Worm (Caenorhabditis elegans): Measurements from ENCODE around the gene F46C5.4.

F46C5.4 gene

DNA sequence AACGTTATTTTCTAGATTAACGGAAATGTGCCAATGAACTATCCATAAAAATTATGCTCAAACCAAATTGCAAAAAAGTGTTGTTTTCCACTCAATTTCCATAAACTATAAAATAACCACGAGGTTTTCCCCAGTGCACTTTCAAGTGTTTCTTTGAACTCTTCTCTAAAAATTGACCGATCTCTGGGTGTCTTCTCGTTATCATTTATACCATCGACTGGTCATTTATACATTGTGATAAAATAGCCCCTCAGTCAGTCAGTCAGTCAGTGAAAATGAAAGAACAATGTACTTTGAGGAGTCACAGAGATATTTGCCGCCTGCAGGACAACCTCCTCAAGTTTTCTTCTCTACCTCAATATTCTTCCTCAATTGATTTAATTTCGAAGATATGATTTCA, 10.1 kb downstream of the F46C5.4 start:
- TF ChIP-seq scrt-1 (GFP tag; IDR thresholded peaks at IDR 0.05) (no peak), ceh-36 (tag; optimal IDR thresholded peaks at IDR 0.05) (no peak), hmbx-1 (tag; optimal IDR thresholded peaks at IDR 0.05) (no peak), tbx-11 (GFP tag; IDR thresholded peaks at IDR 0.05) (no peak), ets-7 (tag; optimal IDR thresholded peaks at IDR 0.05) (no peak), tra-4 (tag; optimal IDR thresholded peaks at IDR 0.05) (no peak), flt-1 (GFP tag; IDR thresholded peaks at IDR 0.05) (no peak), tbx-37 (GFP tag; conservative IDR thresholded peaks at IDR 0.05) (no peak), ceh-13 (GFP tag; optimal IDR thresholded peaks at IDR 0.05) (no peak), pes-1 (GFP tag; IDR thresholded peaks at IDR 0.05) (no peak), ama-1 (optimal IDR thresholded peaks at IDR 0.05) (no peak), hnd-1 (tag; optimal IDR thresholded peaks at IDR 0.05) (no peak), hmg-4 (GFP tag; optimal IDR thresholded peaks at IDR 0.05) (no peak), aly-1 (tag; optimal IDR thresholded peaks at IDR 0.05) (no peak), B0310.2 (tag; optimal IDR thresholded peaks at IDR 0.05) (no peak)

DNA sequence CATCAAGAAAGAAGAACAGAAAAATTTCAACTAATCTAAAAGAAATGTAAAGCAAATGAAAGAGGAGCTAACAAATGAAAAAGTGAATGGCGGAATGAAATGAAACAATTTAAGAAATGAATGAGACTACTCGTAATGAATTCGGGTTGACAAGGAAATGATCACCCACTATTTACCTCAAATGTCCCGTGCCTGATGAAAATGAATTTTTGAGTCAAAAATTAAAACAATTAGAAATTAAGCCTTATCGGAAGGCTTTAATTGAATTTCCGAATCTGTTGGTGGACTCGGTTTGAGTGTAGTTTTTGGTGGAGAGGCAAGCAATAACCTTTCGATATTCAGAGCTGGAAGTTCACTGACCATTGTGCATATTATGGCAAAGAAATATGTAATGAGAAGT, 13.1 kb downstream of the F46C5.4 start:
- TF ChIP-seq scrt-1 (GFP tag; IDR thresholded peaks at IDR 0.05) (no peak), pes-1 (GFP tag; IDR thresholded peaks at IDR 0.05) (no peak), hnd-1 (tag; optimal IDR thresholded peaks at IDR 0.05) (no peak), F13C5.2 (tag; optimal IDR thresholded peaks at IDR 0.05) (no peak), ceh-36 (tag; optimal IDR thresholded peaks at IDR 0.05) (no peak), tbx-37 (GFP tag; conservative IDR thresholded peaks at IDR 0.05) (no peak), tbx-11 (GFP tag; IDR thresholded peaks at IDR 0.05) (no peak), tra-4 (tag; optimal IDR thresholded peaks at IDR 0.05) (no peak), sea-1 (GFP tag; conservative IDR thresholded peaks at IDR 0.05) (no peak), aly-1 (tag; optimal IDR thresholded peaks at IDR 0.05) (no peak), ama-1 (optimal IDR thresholded peaks at IDR 0.05) (no peak), hmbx-1 (tag; optimal IDR thresholded peaks at IDR 0.05) (no peak), ceh-13 (GFP tag; optimal IDR thresholded peaks at IDR 0.05) (no peak), ets-7 (tag; optimal IDR thresholded peaks at IDR 0.05) (no peak)

DNA sequence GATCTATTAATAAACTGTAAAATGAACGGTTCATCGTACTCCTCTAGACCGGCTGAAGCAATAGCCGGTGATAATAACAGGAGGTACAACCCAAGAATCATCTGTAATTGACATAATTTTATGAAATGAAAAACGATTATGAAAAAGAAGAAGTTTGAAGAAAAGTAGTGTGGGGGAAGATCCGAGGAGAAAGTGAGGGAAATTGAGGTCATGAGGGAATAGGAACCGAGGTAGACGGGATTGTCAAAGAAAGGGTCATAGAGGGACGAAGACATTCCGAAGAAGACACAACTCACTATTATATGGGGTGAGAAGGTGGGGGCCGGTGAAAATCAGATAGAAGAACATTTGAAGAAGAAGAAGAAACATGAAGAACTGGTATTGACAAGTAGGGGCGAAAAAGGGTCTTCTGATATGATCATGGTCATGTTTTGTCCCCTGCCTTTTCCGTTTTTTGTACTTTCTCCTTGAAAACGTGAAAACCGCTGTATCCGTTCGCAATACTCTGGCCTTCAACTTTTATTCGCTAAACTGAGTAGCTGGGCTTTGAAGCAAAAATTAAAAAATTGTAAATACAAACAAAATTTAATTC, 16.2 kb downstream of the F46C5.4 start, which contains the start of gene oac-46:
TSS of gene oac-46 (minus strand) at position 101 of the 592 bp plus-strand sequence.
- TF ChIP-seq tbx-37 (GFP tag; conservative IDR thresholded peaks at IDR 0.05): no peak

DNA sequence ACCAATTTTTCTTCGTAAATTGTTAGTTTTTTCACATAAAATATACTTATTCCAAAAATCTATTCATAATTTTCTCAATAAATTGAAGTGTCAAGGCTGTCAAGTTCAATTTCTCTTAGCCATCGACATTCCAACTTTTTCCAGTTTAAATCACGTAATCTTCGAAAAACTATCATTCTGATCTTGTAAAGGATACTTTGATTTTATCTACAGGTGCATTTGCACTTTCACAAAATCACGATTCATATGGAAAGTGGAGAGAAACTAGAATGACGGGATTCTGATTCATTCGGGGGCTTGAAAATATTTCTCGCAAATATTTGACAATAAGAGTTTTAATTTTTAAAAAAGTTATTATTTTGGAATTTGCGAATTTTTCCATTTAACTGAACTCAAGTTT, 17.4 kb downstream of the F46C5.4 start:
- TF ChIP-seq ets-7 (tag; optimal IDR thresholded peaks at IDR 0.05): no peak
- no peak for TF ChIP-seq hnd-1 (tag; optimal IDR thresholded peaks at IDR 0.05)
- TF ChIP-seq flt-1 (GFP tag; IDR thresholded peaks at IDR 0.05): no peak
- TF ChIP-seq F13C5.2 (tag; optimal IDR thresholded peaks at IDR 0.05): no peak
- no peak for TF ChIP-seq ama-1 (optimal IDR thresholded peaks at IDR 0.05)
- TF ChIP-seq hmbx-1 (tag; optimal IDR thresholded peaks at IDR 0.05): no peak
- TF ChIP-seq aly-1 (tag; optimal IDR thresholded peaks at IDR 0.05): no peak
- TF ChIP-seq hmg-4 (GFP tag; optimal IDR thresholded peaks at IDR 0.05): no peak
- TF ChIP-seq tbx-37 (GFP tag; conservative IDR thresholded peaks at IDR 0.05): no peak
- no peak for TF ChIP-seq ceh-13 (GFP tag; optimal IDR thresholded peaks at IDR 0.05)
- no peak for TF ChIP-seq ceh-36 (tag; optimal IDR thresholded peaks at IDR 0.05)
- TF ChIP-seq sea-1 (GFP tag; conservative IDR thresholded peaks at IDR 0.05): no peak
- no peak for TF ChIP-seq B0310.2 (tag; optimal IDR thresholded peaks at IDR 0.05)
- TF ChIP-seq tbx-11 (GFP tag; IDR thresholded peaks at IDR 0.05): no peak
- no peak for TF ChIP-seq tra-4 (tag; optimal IDR thresholded peaks at IDR 0.05)
- no peak for TF ChIP-seq scrt-1 (GFP tag; IDR thresholded peaks at IDR 0.05)

DNA sequence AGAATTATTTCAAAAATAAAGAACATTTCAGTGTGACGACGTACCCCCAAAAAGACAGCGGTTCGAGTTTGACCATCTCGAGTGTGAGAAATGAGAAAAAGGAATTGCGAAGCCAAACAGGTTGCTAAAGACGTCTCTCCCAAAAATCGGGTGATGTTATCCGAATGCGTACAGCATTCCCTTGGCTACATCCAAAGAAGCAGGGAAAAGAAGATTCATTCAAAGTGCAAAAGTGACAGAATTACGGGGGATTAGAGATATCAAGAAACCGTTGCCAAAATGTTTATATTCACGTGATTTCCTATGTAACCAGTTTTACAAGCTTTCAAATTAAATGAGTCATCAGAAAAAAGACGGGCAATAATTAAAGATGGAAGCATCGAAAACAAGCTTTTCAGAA, 18.1 kb downstream of the F46C5.4 start:
- TF ChIP-seq ets-7 (tag; optimal IDR thresholded peaks at IDR 0.05): no peak
- TF ChIP-seq ceh-13 (GFP tag; optimal IDR thresholded peaks at IDR 0.05): no peak
- no peak for TF ChIP-seq aly-1 (tag; optimal IDR thresholded peaks at IDR 0.05)
- TF ChIP-seq tra-4 (tag; optimal IDR thresholded peaks at IDR 0.05): no peak
- TF ChIP-seq ceh-36 (tag; optimal IDR thresholded peaks at IDR 0.05): no peak
- TF ChIP-seq tbx-37 (GFP tag; conservative IDR thresholded peaks at IDR 0.05): no peak
- no peak for TF ChIP-seq scrt-1 (GFP tag; IDR thresholded peaks at IDR 0.05)

DNA sequence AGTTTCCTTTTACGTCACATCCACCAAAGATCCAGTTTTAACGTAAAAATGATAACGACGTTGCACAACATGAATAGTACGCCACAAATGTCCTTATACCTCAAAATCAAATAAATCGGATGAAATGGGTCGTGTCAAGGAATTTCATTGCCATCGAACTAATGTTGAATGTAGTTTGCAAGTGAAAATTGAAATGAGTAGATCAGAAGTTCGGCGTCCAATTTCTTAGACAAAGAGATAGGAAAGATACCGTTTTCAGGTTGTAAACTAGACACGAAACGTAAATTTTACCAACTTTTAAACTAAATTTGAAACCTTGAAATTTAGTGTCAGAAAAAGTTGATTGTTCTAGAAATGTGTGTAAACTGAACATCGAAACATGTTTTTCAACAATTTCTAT, 19.0 kb downstream of the F46C5.4 start:
- TF ChIP-seq F13C5.2 (tag; optimal IDR thresholded peaks at IDR 0.05) (no peak), hmbx-1 (tag; optimal IDR thresholded peaks at IDR 0.05) (no peak), B0310.2 (tag; optimal IDR thresholded peaks at IDR 0.05) (no peak), aly-1 (tag; optimal IDR thresholded peaks at IDR 0.05) (no peak), ceh-13 (GFP tag; optimal IDR thresholded peaks at IDR 0.05) (no peak), flt-1 (GFP tag; IDR thresholded peaks at IDR 0.05) (no peak), ama-1 (optimal IDR thresholded peaks at IDR 0.05) (no peak), ceh-36 (tag; optimal IDR thresholded peaks at IDR 0.05) (no peak), hnd-1 (tag; optimal IDR thresholded peaks at IDR 0.05) (no peak), tbx-37 (GFP tag; conservative IDR thresholded peaks at IDR 0.05) (no peak), ets-7 (tag; optimal IDR thresholded peaks at IDR 0.05) (no peak), hmg-4 (GFP tag; optimal IDR thresholded peaks at IDR 0.05) (no peak), scrt-1 (GFP tag; IDR thresholded peaks at IDR 0.05) (no peak)

DNA sequence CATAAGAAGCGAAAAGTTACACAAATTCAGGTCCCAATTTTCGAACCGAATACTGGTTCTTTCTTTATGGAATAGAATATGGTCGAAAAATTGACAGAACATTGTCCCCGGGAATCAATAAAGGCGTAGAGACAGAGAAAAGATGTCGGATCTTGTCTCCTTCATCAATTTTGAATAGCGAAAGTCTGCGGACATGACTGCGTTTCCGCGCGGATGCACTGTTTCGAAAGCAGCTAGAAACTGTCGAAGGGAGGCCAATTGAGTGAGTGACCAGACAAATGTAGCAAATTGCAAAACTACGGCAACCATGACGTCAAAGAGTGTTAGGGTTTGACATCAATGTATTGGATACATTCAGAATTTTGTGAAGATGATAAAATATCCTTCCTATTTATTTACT, 20.6 kb downstream of the F46C5.4 start:
- no peak for TF ChIP-seq sea-1 (GFP tag; conservative IDR thresholded peaks at IDR 0.05)
- TF ChIP-seq pes-1 (GFP tag; IDR thresholded peaks at IDR 0.05): no peak
- no peak for TF ChIP-seq ama-1 (optimal IDR thresholded peaks at IDR 0.05)
- TF ChIP-seq hmbx-1 (tag; optimal IDR thresholded peaks at IDR 0.05): no peak
- no peak for TF ChIP-seq tbx-11 (GFP tag; IDR thresholded peaks at IDR 0.05)
- no peak for TF ChIP-seq B0310.2 (tag; optimal IDR thresholded peaks at IDR 0.05)
- TF ChIP-seq tra-4 (tag; optimal IDR thresholded peaks at IDR 0.05): no peak
- no peak for TF ChIP-seq ets-7 (tag; optimal IDR thresholded peaks at IDR 0.05)
- no peak for TF ChIP-seq hmg-4 (GFP tag; optimal IDR thresholded peaks at IDR 0.05)

DNA sequence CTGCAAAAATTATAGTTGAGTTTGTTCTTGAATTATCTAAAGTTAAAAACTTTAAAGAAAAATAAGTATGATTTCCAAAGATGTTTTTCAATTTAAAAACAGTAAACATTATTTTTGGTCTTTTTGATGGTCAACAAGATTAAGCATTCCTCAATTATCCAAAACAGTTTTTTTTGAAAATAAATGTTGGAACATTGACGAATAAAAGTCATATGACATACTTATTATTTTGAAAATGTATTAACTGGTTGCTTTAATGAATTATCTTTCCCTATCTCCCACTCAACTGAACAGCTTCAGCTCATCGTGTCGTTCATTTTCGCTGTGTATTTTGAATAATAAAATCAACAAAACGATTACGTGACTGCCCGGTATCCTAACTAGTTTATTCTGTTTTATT, 21.2 kb downstream of the F46C5.4 start:
- no peak for TF ChIP-seq ceh-13 (GFP tag; optimal IDR thresholded peaks at IDR 0.05)
- no peak for TF ChIP-seq hmg-4 (GFP tag; optimal IDR thresholded peaks at IDR 0.05)
- TF ChIP-seq pes-1 (GFP tag; IDR thresholded peaks at IDR 0.05): no peak
- no peak for TF ChIP-seq aly-1 (tag; optimal IDR thresholded peaks at IDR 0.05)
- TF ChIP-seq hnd-1 (tag; optimal IDR thresholded peaks at IDR 0.05): no peak
- no peak for TF ChIP-seq ets-7 (tag; optimal IDR thresholded peaks at IDR 0.05)
- TF ChIP-seq hmbx-1 (tag; optimal IDR thresholded peaks at IDR 0.05): no peak
- TF ChIP-seq flt-1 (GFP tag; IDR thresholded peaks at IDR 0.05): no peak
- no peak for TF ChIP-seq tbx-37 (GFP tag; conservative IDR thresholded peaks at IDR 0.05)
- TF ChIP-seq ama-1 (optimal IDR thresholded peaks at IDR 0.05): no peak
- TF ChIP-seq tra-4 (tag; optimal IDR thresholded peaks at IDR 0.05): no peak

Measured in whole organism, early embryonic.